Worm (Caenorhabditis elegans) whole organism, young adult: ENCODE results near the gene sfrp-1.

Experiments used
- D2030.7 ChIP-seq: fragments of 200-800 bp; sonication (Bioruptor generic); IDR thresholded peaks from 2 replicates; pipeline ENCODE4 v1.3.6; 2022; ENCODE audit warnings: missing genetic modification reagents, missing genetic modification characterization, missing compliant biosample characterization
- F23B12.7 ChIP-seq: sonication (generic microtip); optimal IDR thresholded peaks from 2 replicates; lab custom pipeline; 2017; ENCODE audit warnings: missing genetic modification characterization, mild to moderate bottlenecking, missing compliant biosample characterization, antibody characterized with exemption, moderate library complexity; ENCODE audit not compliant: insufficient read depth
- F33H1.4 ChIP-seq: fragments of 200-800 bp; sonication (Bioruptor generic); IDR thresholded peaks from 2 replicates; pipeline ENCODE4 v1.3.6; 2022; ENCODE audit warnings: missing genetic modification reagents, missing genetic modification characterization, missing compliant biosample characterization
- F55B11.4 ChIP-seq: sonication (generic microtip); optimal IDR thresholded peaks from 2 replicates; lab custom pipeline; 2016; ENCODE audit warnings: missing compliant biosample characterization, missing genetic modification characterization, borderline replicate concordance; ENCODE audit not compliant: insufficient read depth
- K12H6.12 ChIP-seq: fragments of 200-800 bp; sonication (Bioruptor generic); optimal IDR thresholded peaks from 2 replicates; lab custom pipeline; 2018; ENCODE audit warnings: mild to moderate bottlenecking, missing genetic modification characterization, missing compliant biosample characterization
- Y53F4B.3 ChIP-seq: fragments of 200-800 bp; sonication (Bioruptor generic); IDR thresholded peaks from 2 replicates; pipeline ENCODE4 v1.3.6; 2022; ENCODE audit warnings: missing genetic modification reagents, missing genetic modification characterization, missing compliant biosample characterization
- attf-3 ChIP-seq: fragments of 200-800 bp; sonication (Bioruptor generic); conservative IDR thresholded peaks from 2 replicates; pipeline ENCODE4 v1.3.6; 2022; ENCODE audit warnings: missing genetic modification reagents, missing genetic modification characterization, missing compliant biosample characterization
- attf-5 ChIP-seq: fragments of 200-800 bp; sonication (Bioruptor generic); optimal IDR thresholded peaks from 2 replicates; lab custom pipeline; 2018; ENCODE audit warnings: mild to moderate bottlenecking, missing genetic modification characterization, missing compliant biosample characterization
- bed-2 ChIP-seq: fragments of 200-800 bp; sonication (Bioruptor generic); IDR thresholded peaks from 2 replicates; pipeline ENCODE4 v1.3.6; 2022; ENCODE audit warnings: missing genetic modification reagents, missing genetic modification characterization, missing compliant biosample characterization
- ccch-3 ChIP-seq: fragments of 200-800 bp; sonication (Bioruptor generic); optimal IDR thresholded peaks from 2 replicates; lab custom pipeline; 2018; ENCODE audit warnings: mild to moderate bottlenecking, missing genetic modification characterization, missing compliant biosample characterization
- cebp-1 ChIP-seq, 2 experiments: fragments of 200-800 bp in 1 of 2; sonication (Bioruptor generic) in 1 of 2; sonication (generic microtip) in 1 of 2; IDR thresholded peaks in 1 of 2; optimal IDR thresholded peaks in 1 of 2; 2 replicates each; pipeline versions ENCODE4 v1.3.6 to Lab custom; 2017 to 2022; ENCODE audit warnings: missing compliant biosample characterization in 2 of 2, missing genetic modification characterization in 2 of 2, mild to moderate bottlenecking in 1 of 2, missing genetic modification reagents in 1 of 2, moderate library complexity in 1 of 2
- cebp-2 ChIP-seq: fragments of 200-800 bp; sonication (Bioruptor generic); IDR thresholded peaks from 2 replicates; pipeline ENCODE4 v1.3.6; 2022; ENCODE audit warnings: missing genetic modification characterization, missing compliant biosample characterization
- ceh-40 ChIP-seq: fragments of 200-800 bp; sonication (Bioruptor generic); IDR thresholded peaks from 2 replicates; pipeline ENCODE4 v1.3.6; 2022; ENCODE audit warnings: missing genetic modification characterization, missing compliant biosample characterization
- ceh-91 ChIP-seq: fragments of 200-800 bp; sonication (Bioruptor generic); IDR thresholded peaks from 2 replicates; pipeline ENCODE4 v1.3.6; 2022; ENCODE audit warnings: missing genetic modification reagents, missing genetic modification characterization, missing compliant biosample characterization
- dpl-1 ChIP-seq: fragments of 150-350 bp; optimal IDR thresholded peaks from 2 replicates; lab custom pipeline; 2014; ENCODE audit warnings: missing biosample characterization, missing genetic modification reagents, missing genetic modification characterization
- efl-1 ChIP-seq: fragments of 150-350 bp; optimal IDR thresholded peaks from 2 replicates; lab custom pipeline; 2014; ENCODE audit warnings: missing biosample characterization, missing genetic modification reagents, missing genetic modification characterization
- egrh-3 ChIP-seq: fragments of 200-800 bp; sonication (Bioruptor generic); IDR thresholded peaks from 2 replicates; pipeline ENCODE4 v1.3.6; 2022; ENCODE audit warnings: missing genetic modification reagents, missing genetic modification characterization, missing compliant biosample characterization
- ekl-4 ChIP-seq: fragments of 200-800 bp; sonication (Bioruptor generic); IDR thresholded peaks from 2 replicates; pipeline ENCODE4 v1.3.6; 2022; ENCODE audit warnings: missing genetic modification reagents, missing genetic modification characterization, missing compliant biosample characterization
- him-1 ChIP-seq: sonication (generic microtip); optimal IDR thresholded peaks from 2 replicates; lab custom pipeline; 2016; ENCODE audit warnings: missing genotype, missing genetic modification reagents, missing genetic modification characterization, missing compliant biosample characterization
- hmg-1.2 ChIP-seq: fragments of 200-800 bp; sonication (Bioruptor generic); IDR thresholded peaks from 2 replicates; pipeline ENCODE4 v1.3.6; 2022; ENCODE audit warnings: missing genetic modification reagents, missing genetic modification characterization, missing compliant biosample characterization
- hrde-1 ChIP-seq: sonication (generic microtip); optimal IDR thresholded peaks from 2 replicates; lab custom pipeline; 2016; ENCODE audit warnings: missing genetic modification characterization, mild to moderate bottlenecking, missing compliant biosample characterization, moderate library complexity, missing genotype, missing genetic modification reagents, borderline replicate concordance
- lag-1 ChIP-seq: fragments of 200-800 bp; sonication (Bioruptor generic); IDR thresholded peaks from 2 replicates; pipeline ENCODE4 v1.3.6; 2022; ENCODE audit warnings: missing genetic modification reagents, missing genetic modification characterization, missing compliant biosample characterization
- lin-35 ChIP-seq, 3 experiments: fragments of 150-350 bp in 2 of 3; sonication (generic microtip) in 1 of 3; optimal IDR thresholded peaks; 2 replicates each; lab custom pipeline; 2014 to 2018; ENCODE audit warnings: missing biosample characterization in 3 of 3, missing genetic modification characterization in 3 of 3, missing genetic modification reagents in 3 of 3
- lin-54 ChIP-seq: fragments of 200-800 bp; sonication (Bioruptor generic); optimal IDR thresholded peaks from 2 replicates; lab custom pipeline; 2018; ENCODE audit warnings: mild to moderate bottlenecking, missing genetic modification characterization, missing compliant biosample characterization
- lir-1 ChIP-seq: fragments of 200-800 bp; sonication (Bioruptor generic); conservative IDR thresholded peaks from 2 replicates; pipeline ENCODE4 v1.3.6; 2022; ENCODE audit warnings: missing genetic modification reagents, missing genetic modification characterization, missing compliant biosample characterization
- lsl-1 ChIP-seq: fragments of 200-800 bp; sonication (Bioruptor generic); optimal IDR thresholded peaks from 2 replicates; lab custom pipeline; 2018; ENCODE audit warnings: mild to moderate bottlenecking, missing genetic modification characterization, moderate library complexity, missing compliant biosample characterization
- madf-3 ChIP-seq: fragments of 200-800 bp; sonication (Bioruptor generic); IDR thresholded peaks from 2 replicates; pipeline ENCODE4 v1.3.6; 2022; ENCODE audit warnings: missing genetic modification reagents, missing genetic modification characterization, missing compliant biosample characterization
- madf-6 ChIP-seq: fragments of 200-800 bp; sonication (Bioruptor generic); IDR thresholded peaks from 2 replicates; pipeline ENCODE4 v1.3.6; 2022; ENCODE audit warnings: missing genetic modification reagents, missing genetic modification characterization, missing compliant biosample characterization
- mcd-1 ChIP-seq: fragments of 200-800 bp; sonication (Bioruptor generic); IDR thresholded peaks from 2 replicates; pipeline ENCODE4 v1.3.6; 2022; ENCODE audit warnings: missing genetic modification reagents, missing genetic modification characterization, missing compliant biosample characterization
- mel-28 ChIP-seq: sonication (generic microtip); optimal IDR thresholded peaks from 2 replicates; lab custom pipeline; 2016; ENCODE audit warnings: borderline replicate concordance, mild to moderate bottlenecking, missing genetic modification characterization, missing compliant biosample characterization
- nfyb-1 ChIP-seq: fragments of 200-800 bp; sonication (Bioruptor generic); IDR thresholded peaks from 2 replicates; pipeline ENCODE4 v1.3.6; 2022; ENCODE audit warnings: missing genetic modification reagents, missing genetic modification characterization, missing compliant biosample characterization
- nhr-27 ChIP-seq: fragments of 200-800 bp; sonication (Bioruptor generic); optimal IDR thresholded peaks from 2 replicates; lab custom pipeline; 2018; ENCODE audit warnings: mild to moderate bottlenecking, missing genetic modification characterization, moderate library complexity, missing compliant biosample characterization
- snpc-1.1 ChIP-seq: sonication (generic microtip); optimal IDR thresholded peaks from 2 replicates; lab custom pipeline; 2017; ENCODE audit warnings: missing genetic modification characterization, mild to moderate bottlenecking, missing compliant biosample characterization, antibody characterized with exemption, moderate library complexity, missing genotype, missing genetic modification reagents; ENCODE audit not compliant: insufficient read depth
- snpc-1.3 ChIP-seq: sonication (generic microtip); optimal IDR thresholded peaks from 2 replicates; lab custom pipeline; 2017; ENCODE audit warnings: missing genetic modification characterization, mild to moderate bottlenecking, missing compliant biosample characterization, antibody characterized with exemption, moderate library complexity, missing genotype, missing genetic modification reagents; ENCODE audit not compliant: insufficient read depth
- snpc-4 ChIP-seq, 5 experiments: fragments of 150-350 bp in 1 of 5; sonication (generic microtip) in 4 of 5; optimal IDR thresholded peaks; 2 replicates each; lab custom pipeline; 2014 to 2018; ENCODE audit warnings: missing genetic modification characterization in 5 of 5, missing biosample characterization in 3 of 5, antibody characterized with exemption in 2 of 5, mild to moderate bottlenecking in 2 of 5, missing compliant biosample characterization in 2 of 5, missing genotype in 2 of 5, moderate library complexity in 2 of 5, missing genetic modification reagents in 1 of 5
- sptf-2 ChIP-seq: fragments of 200-800 bp; sonication (Bioruptor generic); optimal IDR thresholded peaks from 2 replicates; lab custom pipeline; 2018; ENCODE audit warnings: mild to moderate bottlenecking, missing genetic modification characterization, missing compliant biosample characterization
- tbp1 ChIP-seq: fragments of 200-800 bp; sonication (Bioruptor generic); optimal IDR thresholded peaks from 2 replicates; lab custom pipeline; 2018; ENCODE audit warnings: mild to moderate bottlenecking, missing genetic modification characterization, missing compliant biosample characterization
- xnd-1 ChIP-seq: sonication (generic microtip); optimal IDR thresholded peaks from 2 replicates; lab custom pipeline; 2016; ENCODE audit warnings: missing genotype, missing genetic modification reagents, missing genetic modification characterization, missing compliant biosample characterization
- zfh-2 ChIP-seq: fragments of 200-800 bp; sonication (Bioruptor generic); conservative IDR thresholded peaks from 2 replicates; pipeline ENCODE4 v1.3.6; 2022; ENCODE audit warnings: missing genetic modification reagents, missing genetic modification characterization, missing compliant biosample characterization
- ztf-18 ChIP-seq: sonication (generic microtip); optimal IDR thresholded peaks from 2 replicates; lab custom pipeline; 2016; ENCODE audit warnings: missing genotype, mild to moderate bottlenecking, missing genetic modification characterization, missing compliant biosample characterization
- ztf-25 ChIP-seq: fragments of 200-800 bp; sonication (Bioruptor generic); IDR thresholded peaks from 2 replicates; pipeline ENCODE4 v1.3.6; 2022; ENCODE audit warnings: missing genetic modification reagents, missing genetic modification characterization, missing compliant biosample characterization

sfrp-1 gene

ce11 chrIV:6377335-6378069 is 24.7 kb downstream of the sfrp-1 start:
- TF ChIP-seq egrh-3 (GFP tag; lab: Robert Waterston, UW) (peak; percentile 61; the same call in 1 of the 2 replicates), zfh-2 (GFP tag; lab: Robert Waterston, UW) (peak; percentile 88), nhr-27 (no peak)

- TF ChIP-seq cebp-2 (GFP tag; lab: Robert Waterston, UW) (no peak), xnd-1 (tag; lab: Kevin White, UChicago) (no peak), hrde-1 (tag; lab: Kevin White, UChicago) (no peak), tbp1 (GFP tag; lab: Kevin White, UChicago) (peak; percentile 50), mel-28 (tag; lab: Kevin White, UChicago) (no peak), ztf-18 (tag; lab: Kevin White, UChicago) (peak; percentile 3), F55B11.4 (tag; lab: Kevin White, UChicago) (no peak), attf-5 (GFP tag; lab: Kevin White, UChicago) (peak; percentile 71), Y53F4B.3 (GFP tag; lab: Robert Waterston, UW) (no peak), madf-6 (peak; percentile 52; the same call in 1 of the 2 replicates), ceh-40 (GFP tag; lab: Robert Waterston, UW) (no peak), F23B12.7 (peak; percentile 21), ekl-4 (GFP tag; lab: Robert Waterston, UW) (no peak), snpc-4 (GFP tag; optimal IDR thresholded peaks at IDR 0.05; lab: Kevin White, UChicago) (peak; percentile 17), snpc-4 (tag; optimal IDR thresholded peaks at IDR 0.05; lab: Kevin White, UChicago) (peak; percentile 42 to 91 (median 86)), attf-3 (GFP tag; lab: Robert Waterston, UW) (no peak), ceh-91 (GFP tag; lab: Robert Waterston, UW) (no peak), K12H6.12 (tag; lab: Kevin White, UChicago) (peak; percentile 4), D2030.7 (GFP tag; lab: Robert Waterston, UW) (0 out of 2 replicates have a peak, but pooled peaks have one; percentile 30), nfyb-1 (GFP tag; lab: Robert Waterston, UW) (no peak), lag-1 (GFP tag; lab: Robert Waterston, UW) (no peak), lin-35 (GFP tag; optimal IDR thresholded peaks at IDR 0.05; lab: Kevin White, UChicago) (peak in 1 of 3 experiments; percentile 65), ccch-3 (GFP tag; lab: Kevin White, UChicago) (no peak), madf-3 (GFP tag; lab: Robert Waterston, UW) (0 out of 2 replicates have a peak, but pooled peaks have one; percentile 22), lir-1 (GFP tag; lab: Robert Waterston, UW) (0 out of 2 replicates have a peak, but pooled peaks have one; percentile 6), him-1 (tag; lab: Kevin White, UChicago) (peak; percentile 2), mcd-1 (GFP tag; lab: Robert Waterston, UW) (peak; percentile 94), dpl-1 (GFP tag; lab: Kevin White, UChicago) (peak; percentile 57), sptf-2 (no peak), snpc-1.1 (tag; lab: Kevin White, UChicago) (peak; percentile 18), lsl-1 (GFP tag; lab: Kevin White, UChicago) (peak; percentile 38), bed-2 (GFP tag; lab: Robert Waterston, UW) (no peak), lin-54 (GFP tag; lab: Kevin White, UChicago) (peak; percentile 79), snpc-1.3 (tag; lab: Kevin White, UChicago) (peak; percentile 74), hmg-1.2 (peak; percentile 59; the same call in 1 of the 2 replicates), efl-1 (GFP tag; lab: Kevin White, UChicago) (peak; percentile 47), F33H1.4 (GFP tag; lab: Robert Waterston, UW) (peak; percentile 49; the same call in 1 of the 2 replicates), ztf-25 (GFP tag; lab: Robert Waterston, UW) (no peak), cebp-1 (GFP tag; IDR thresholded peaks at IDR 0.05; lab: Robert Waterston, UW) (no peak), cebp-1 (tag; optimal IDR thresholded peaks at IDR 0.05; lab: Kevin White, UChicago) (no peak)
Observed at ce11 chrIV:6376473-6377115, 25.6 kb downstream of the sfrp-1 start, which contains the start of the genes hrpf-2 and bli-6. Gene hrpf-2 (minus strand): TSS chrIV:6376523. Gene bli-6 (plus strand): TSS chrIV:6377065.
